Worm (Caenorhabditis elegans): Measurements from ENCODE around the gene cyp-33C9.

Gene cyp-33C9

DNA sequence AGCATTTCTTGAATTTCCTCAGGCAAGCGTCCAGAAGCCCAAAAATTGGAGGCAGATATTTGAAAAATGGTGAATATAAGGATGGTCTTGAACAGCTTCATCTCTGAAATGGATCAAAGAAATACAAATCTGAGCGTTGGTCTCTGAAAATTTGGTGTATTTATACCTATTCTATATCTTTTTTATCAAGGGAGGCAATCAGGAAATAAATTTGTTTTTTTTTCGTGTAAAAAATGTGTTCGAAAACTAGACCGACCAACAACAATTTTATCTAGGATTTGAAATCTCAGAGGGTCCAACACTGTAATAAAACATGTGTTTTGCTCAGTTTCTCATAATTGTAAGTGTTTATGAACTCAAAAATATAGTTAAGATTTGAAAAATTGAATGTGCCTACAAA, 27.4 kb upstream of the cyp-33C9 start, which contains the start of gene srt-56:
Gene srt-56 (minus strand): TSS at position 101 of the 400 bp plus-strand sequence.
- TF ChIP-seq grh-1 (GFP tag; IDR thresholded peaks at IDR 0.05) (no peak), ces-1 (GFP tag; optimal IDR thresholded peaks at IDR 0.05) (no peak), pag-3 (tag; optimal IDR thresholded peaks at IDR 0.05; ENCODE audit: borderline replicate concordance, insufficient read depth) (no peak), ceh-90 (tag; optimal IDR thresholded peaks at IDR 0.05) (no peak), lin-14 (GFP tag; optimal IDR thresholded peaks at IDR 0.05) (no peak), C04F5.9 (tag; optimal IDR thresholded peaks at IDR 0.05) (no peak), fos-1 (tag; optimal IDR thresholded peaks at IDR 0.05) (no peak), lin-15B (tag; optimal IDR thresholded peaks at IDR 0.05) (no peak), ztf-4 (tag; optimal IDR thresholded peaks at IDR 0.05) (no peak), vab-15 (tag; optimal IDR thresholded peaks at IDR 0.05) (no peak), nhr-84 (tag; optimal IDR thresholded peaks at IDR 0.05) (no peak), ceh-8 (GFP tag; optimal IDR thresholded peaks at IDR 0.05) (no peak), ceh-63 (GFP tag; optimal IDR thresholded peaks at IDR 0.05) (no peak), tbx-2 (tag; optimal IDR thresholded peaks at IDR 0.05) (no peak)

DNA sequence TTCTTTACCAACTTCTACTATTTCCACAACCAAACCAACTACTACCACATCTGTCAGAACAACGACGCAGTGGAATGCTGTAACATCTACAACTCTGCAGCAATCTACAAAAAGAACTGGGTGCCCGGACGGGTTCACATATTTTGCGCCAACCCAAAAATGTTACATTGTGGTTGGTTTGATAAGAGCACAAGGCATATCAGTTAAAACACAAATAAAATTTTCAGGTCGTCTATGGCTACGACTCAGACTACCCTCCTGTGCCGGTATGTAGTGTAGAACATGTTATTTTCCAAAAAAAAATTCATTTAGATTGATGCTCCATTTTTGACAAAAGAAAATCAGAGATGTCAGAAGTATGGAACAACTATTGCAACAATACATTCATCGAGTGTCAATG, 24.8 kb upstream of the cyp-33C9 start:
- no peak for TF ChIP-seq C34B4.2 (tag; optimal IDR thresholded peaks at IDR 0.05)
- TF ChIP-seq elt-2 (tag; optimal IDR thresholded peaks at IDR 0.05), result peak; percentile 46

- TF ChIP-seq elt-3 (tag; optimal IDR thresholded peaks at IDR 0.05), result no peak
- TF ChIP-seq lir-3 (tag; optimal IDR thresholded peaks at IDR 0.05; ENCODE audit: poor library complexity), result no peak
- no peak for TF ChIP-seq aha-1 (tag; optimal IDR thresholded peaks at IDR 0.05)
These were observed 23.8 kb upstream of the cyp-33C9 start, which contains the start of gene clec-210 for ce11 chrV:3118167-3118566. TSS of gene clec-210 (plus strand) at chrV:3118377.

ce11 chrV:3114973-3115372, 20.6 kb upstream of the cyp-33C9 start, which contains the start of gene Y73C8C.3:
TSS of gene Y73C8C.3 (plus strand) at chrV:3115273.
- TF ChIP-seq nhr-12 (tag; optimal IDR thresholded peaks at IDR 0.05) (no peak), tlp-1 (tag; optimal IDR thresholded peaks at IDR 0.05) (no peak), C34B4.2 (tag; optimal IDR thresholded peaks at IDR 0.05) (no peak), fkh-8 (tag; optimal IDR thresholded peaks at IDR 0.05) (no peak), swsn-7 (tag; optimal IDR thresholded peaks at IDR 0.05) (no peak), unc-98 (GFP tag; IDR thresholded peaks at IDR 0.05) (no peak), skn-1 (tag; optimal IDR thresholded peaks at IDR 0.05) (no peak), unc-30 (tag; optimal IDR thresholded peaks at IDR 0.05) (no peak), lsy-2 (tag; optimal IDR thresholded peaks at IDR 0.05) (no peak), vab-15 (tag; optimal IDR thresholded peaks at IDR 0.05) (no peak)

ce11 chrV:3113751-3114150, 19.4 kb upstream of the cyp-33C9 start, which contains the start of gene Y73C8C.8:
TSS of gene Y73C8C.8 (minus strand) at chrV:3113851.
- TF ChIP-seq skn-1 (tag; optimal IDR thresholded peaks at IDR 0.05), result no peak
- no peak for TF ChIP-seq unc-62 (GFP tag; optimal IDR thresholded peaks at IDR 0.05)
- no peak for TF ChIP-seq grh-1 (GFP tag; IDR thresholded peaks at IDR 0.05)
- no peak for TF ChIP-seq nhr-28 (tag; optimal IDR thresholded peaks at IDR 0.05)
- TF ChIP-seq ceh-88 (GFP tag; IDR thresholded peaks at IDR 0.05), result no peak
- no peak for TF ChIP-seq pqm-1 (tag; optimal IDR thresholded peaks at IDR 0.05)
- no peak for TF ChIP-seq blmp-1 (tag; optimal IDR thresholded peaks at IDR 0.05)
- TF ChIP-seq C34B4.2 (tag; optimal IDR thresholded peaks at IDR 0.05), result no peak
- no peak for TF ChIP-seq mep-1 (tag; optimal IDR thresholded peaks at IDR 0.05)

DNA sequence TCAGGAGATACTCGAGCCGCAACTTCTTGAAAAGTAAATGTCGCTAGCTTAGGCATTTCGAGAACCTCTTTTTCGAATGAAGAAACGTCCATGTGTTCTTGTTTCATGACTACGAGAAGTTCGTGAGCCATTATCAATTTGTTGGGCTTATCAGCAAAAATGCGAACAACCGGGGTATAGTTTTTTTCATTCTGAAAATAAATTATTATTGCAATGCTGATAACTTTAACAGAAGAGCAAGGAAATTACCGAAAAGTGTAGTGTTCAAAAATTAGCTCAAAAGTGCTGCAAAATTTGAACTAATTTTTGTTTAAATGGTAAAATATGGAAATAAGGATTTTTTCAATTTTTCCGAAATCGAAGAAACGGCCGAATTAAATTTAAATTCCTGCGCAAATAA, 17.8 kb upstream of the cyp-33C9 start:
- TF ChIP-seq alr-1 (tag; optimal IDR thresholded peaks at IDR 0.05; ENCODE audit: borderline replicate concordance) (no peak), tlp-1 (tag; optimal IDR thresholded peaks at IDR 0.05) (no peak), grh-1 (GFP tag; IDR thresholded peaks at IDR 0.05) (no peak), rnt-1 (tag; optimal IDR thresholded peaks at IDR 0.05) (no peak), Y116A8C.19 (tag; optimal IDR thresholded peaks at IDR 0.05; ENCODE audit: borderline replicate concordance) (no peak), nhr-47 (tag; optimal IDR thresholded peaks at IDR 0.05) (no peak), nhr-71 (tag; optimal IDR thresholded peaks at IDR 0.05) (no peak), snu-23 (GFP tag; optimal IDR thresholded peaks at IDR 0.05) (no peak), hlh-4 (tag; optimal IDR thresholded peaks at IDR 0.05) (no peak), nhr-84 (tag; optimal IDR thresholded peaks at IDR 0.05) (no peak), lin-35 (GFP tag; optimal IDR thresholded peaks at IDR 0.05) (no peak), hpl-2 (GFP tag; optimal IDR thresholded peaks at IDR 0.05) (no peak), nhr-12 (tag; optimal IDR thresholded peaks at IDR 0.05) (no peak), ztf-11 (tag; optimal IDR thresholded peaks at IDR 0.05) (no peak), nhr-237 (tag; optimal IDR thresholded peaks at IDR 0.05) (no peak), swsn-7 (tag; optimal IDR thresholded peaks at IDR 0.05) (no peak)

All from whole organism, L1 larva.